Fruit fly (Drosophila melanogaster) whole organism, adult: ENCODE data around the gene CG11839.
A peak's percentile ranks its signal among the peaks of the same experiment; 100 is the strongest.

ENCODE experiments used
- CG11617 ChIP-seq: fragments of 200-800 bp; sonication (Bioruptor generic); optimal IDR thresholded peaks from 2 replicates; lab custom pipeline; 2017; ENCODE audit warnings: mild to moderate bottlenecking, missing biosample characterization, missing genetic modification reagents, missing genetic modification characterization
- CG12768 ChIP-seq: fragments of 200-800 bp; sonication (Bioruptor generic); optimal IDR thresholded peaks from 2 replicates; lab custom pipeline; 2017; ENCODE audit warnings: missing biosample characterization, missing genetic modification characterization, mild to moderate bottlenecking, moderate library complexity, missing genetic modification reagents
- CG14711 ChIP-seq: fragments of 200-800 bp; sonication (Bioruptor generic); optimal IDR thresholded peaks from 2 replicates; lab custom pipeline; 2018; ENCODE audit warnings: missing biosample characterization, mild to moderate bottlenecking, missing genetic modification characterization, moderate library complexity
- CG33017 ChIP-seq: fragments of 200-800 bp; sonication (Bioruptor generic); optimal IDR thresholded peaks from 2 replicates; lab custom pipeline; 2018; ENCODE audit warnings: missing biosample characterization, mild to moderate bottlenecking, missing genetic modification characterization, moderate library complexity
- CG5204 ChIP-seq: fragments of 200-800 bp; sonication (Bioruptor generic); optimal IDR thresholded peaks from 2 replicates; lab custom pipeline; 2016; ENCODE audit warnings: missing biosample characterization, missing genetic modification characterization
- CG7045 ChIP-seq: fragments of 200-800 bp; sonication (Bioruptor generic); optimal IDR thresholded peaks from 2 replicates; lab custom pipeline; 2017; ENCODE audit warnings: missing biosample characterization, mild to moderate bottlenecking, missing genetic modification characterization
- CG7101 ChIP-seq: fragments of 200-800 bp; sonication (Bioruptor generic); optimal IDR thresholded peaks from 2 replicates; lab custom pipeline; 2018; ENCODE audit warnings: missing biosample characterization, mild to moderate bottlenecking, missing genetic modification characterization, moderate library complexity
- Clk ChIP-seq: fragments of 200-800 bp; sonication (Bioruptor generic); optimal IDR thresholded peaks from 2 replicates; lab custom pipeline; 2017; ENCODE audit warnings: missing biosample characterization, missing genetic modification characterization
- Crg-1 ChIP-seq: fragments of 200-800 bp; sonication (Bioruptor generic); optimal IDR thresholded peaks from 2 replicates; lab custom pipeline; 2016; ENCODE audit warnings: missing biosample characterization, missing genetic modification characterization
- Hr96 ChIP-seq: fragments of 200-800 bp; sonication (Bioruptor generic); optimal IDR thresholded peaks from 2 replicates; lab custom pipeline; 2016; ENCODE audit warnings: missing biosample characterization, missing genetic modification characterization
- Mnt ChIP-seq: fragments of 200-800 bp; sonication (Bioruptor generic); optimal IDR thresholded peaks from 2 replicates; lab custom pipeline; 2016; ENCODE audit warnings: missing biosample characterization, mild to moderate bottlenecking, missing genetic modification characterization
- bab1 ChIP-seq: fragments of 200-800 bp; sonication (Bioruptor generic); optimal IDR thresholded peaks from 3 replicates; lab custom pipeline; 2019; ENCODE audit warnings: missing biosample characterization, mild to moderate bottlenecking, missing genetic modification characterization, moderate library complexity
- cic ChIP-seq: fragments of 200-800 bp; sonication (Bioruptor generic); optimal IDR thresholded peaks from 2 replicates; lab custom pipeline; 2017; ENCODE audit warnings: missing biosample characterization, mild to moderate bottlenecking, missing genetic modification characterization, moderate library complexity
- cnc ChIP-seq, 2 experiments: fragments of >200 bp; optimal IDR thresholded peaks; 2 replicates each; lab custom pipeline; 2017
- kay ChIP-seq: fragments of 200-800 bp; sonication (Bioruptor generic); peaks from one replicate; lab custom pipeline; 2016; ENCODE audit warnings: missing biosample characterization, missing genetic modification characterization, borderline replicate concordance
- ovo ChIP-seq: fragments of 200-800 bp; sonication (Bioruptor generic); optimal IDR thresholded peaks from 2 replicates; lab custom pipeline; 2016; ENCODE audit warnings: missing biosample characterization, missing genetic modification characterization
- pad ChIP-seq: fragments of 200-800 bp; sonication (Bioruptor generic); optimal IDR thresholded peaks from 3 replicates; lab custom pipeline; 2017; ENCODE audit warnings: missing biosample characterization, missing genetic modification characterization, mild to moderate bottlenecking, moderate library complexity, missing genetic modification reagents
- tj ChIP-seq: fragments of 200-800 bp; sonication (Bioruptor generic); optimal IDR thresholded peaks from 3 replicates; lab custom pipeline; 2017; ENCODE audit warnings: missing biosample characterization, mild to moderate bottlenecking, missing genetic modification characterization, moderate library complexity
- toe ChIP-seq: fragments of 200-800 bp; sonication (Bioruptor generic); optimal IDR thresholded peaks from 2 replicates; lab custom pipeline; 2016; ENCODE audit warnings: missing biosample characterization, missing genetic modification characterization

Gene CG11839

dm6 chr3R:25066856-25067255, 2.9 kb upstream of the CG11839 start:
- TF ChIP-seq ovo (GFP tag; lab: Kevin White, UChicago) (no peak), CG7045 (GFP tag; lab: Kevin White, UChicago) (no peak)

- TF ChIP-seq CG7101 (tag; lab: Kevin White, UChicago) (no peak), Hr96 (GFP tag; lab: Kevin White, UChicago) (no peak), CG11617 (GFP tag; lab: Kevin White, UChicago) (no peak), cic (GFP tag; lab: Kevin White, UChicago) (no peak), ovo (GFP tag; lab: Kevin White, UChicago) (no peak), tj (GFP tag; lab: Kevin White, UChicago) (no peak), Crg-1 (no peak), CG7045 (GFP tag; lab: Kevin White, UChicago) (no peak), kay (GFP tag; lab: Kevin White, UChicago) (no peak), CG33017 (tag; lab: Kevin White, UChicago) (no peak), pad (GFP tag; lab: Kevin White, UChicago) (no peak), Clk (GFP tag; lab: Kevin White, UChicago) (no peak), CG12768 (GFP tag; lab: Kevin White, UChicago) (no peak), bab1 (no peak), CG14711 (tag; lab: Kevin White, UChicago) (no peak)
Measured at dm6 chr3R:25070871-25071270, 1.1 kb downstream of the CG11839 start, which contains the start of gene CG11836. Gene CG11836, plus strand, starts transcription at chr3R:25071126.

dm6 chr3R:25074558-25074964, 4.8 kb downstream of the CG11839 start, which contains the start of the genes shams and CG11920:
Gene shams, minus strand, starts transcription at chr3R:25074607.
Gene CG11920, plus strand, starts transcription at chr3R:25074877.
- peak; percentile 59 for TF ChIP-seq CG7101 (tag; lab: Kevin White, UChicago)
- peak; percentile 96 for TF ChIP-seq Mnt
- TF ChIP-seq cic (GFP tag; lab: Kevin White, UChicago) = no peak
- TF ChIP-seq CG5204 = no peak
- TF ChIP-seq CG14711 (tag; lab: Kevin White, UChicago) = peak; percentile 59
- TF ChIP-seq CG11617 (GFP tag; lab: Kevin White, UChicago) = peak; percentile 12
- TF ChIP-seq CG12768 (GFP tag; lab: Kevin White, UChicago) = peak; percentile 9
- peak; percentile 30 for TF ChIP-seq toe (GFP tag; lab: Kevin White, UChicago)

- TF ChIP-seq CG12768 (GFP tag; lab: Kevin White, UChicago) = no peak
- TF ChIP-seq kay (GFP tag; lab: Kevin White, UChicago) = no peak
- no peak for TF ChIP-seq CG5204
- no peak for TF ChIP-seq bab1
- no peak for TF ChIP-seq CG11617 (GFP tag; lab: Kevin White, UChicago)
Measured at dm6 chr3R:25077280-25077820, 7.6 kb downstream of the CG11839 start.

dm6 chr3R:25078665-25079064, 8.9 kb downstream of the CG11839 start:
- no peak for TF ChIP-seq CG7045 (GFP tag; lab: Kevin White, UChicago)
- no peak for TF ChIP-seq ovo (GFP tag; lab: Kevin White, UChicago)

- TF ChIP-seq CG14711 (tag; lab: Kevin White, UChicago) = no peak
- TF ChIP-seq pad (GFP tag; lab: Kevin White, UChicago) = peak; percentile 2
Measured at dm6 chr3R:25080446-25080845, 10.7 kb downstream of the CG11839 start.

dm6 chr3R:25082348-25082747, 12.6 kb downstream of the CG11839 start, which contains the start of gene fd96Ca:
Gene fd96Ca, plus strand, starts transcription at chr3R:25082684.
- no peak for TF ChIP-seq CG7101 (tag; lab: Kevin White, UChicago)
- no peak for TF ChIP-seq cic (GFP tag; lab: Kevin White, UChicago)
- no peak for TF ChIP-seq CG7045 (GFP tag; lab: Kevin White, UChicago)
- no peak for TF ChIP-seq CG14711 (tag; lab: Kevin White, UChicago)
- no peak for TF ChIP-seq CG33017 (tag; lab: Kevin White, UChicago)
- TF ChIP-seq CG11617 (GFP tag; lab: Kevin White, UChicago) = no peak

- TF ChIP-seq CG5204 = no peak
- no peak for TF ChIP-seq cnc (optimal IDR thresholded peaks at IDR 0.05; lab: Kevin White, UChicago)
- no peak for TF ChIP-seq cic (GFP tag; lab: Kevin White, UChicago)
- no peak for TF ChIP-seq ovo (GFP tag; lab: Kevin White, UChicago)
- TF ChIP-seq Crg-1 = no peak
- no peak for TF ChIP-seq Hr96 (GFP tag; lab: Kevin White, UChicago)
- TF ChIP-seq CG12768 (GFP tag; lab: Kevin White, UChicago) = no peak
- no peak for TF ChIP-seq Clk (GFP tag; lab: Kevin White, UChicago)
Measured at dm6 chr3R:25094639-25095038, 24.9 kb downstream of the CG11839 start, which contains the start of gene fd96Cb. Gene fd96Cb, plus strand, starts transcription at chr3R:25095012.
